Worm (Caenorhabditis elegans): ENCODE results near the gene C11E4.7.

DNA sequence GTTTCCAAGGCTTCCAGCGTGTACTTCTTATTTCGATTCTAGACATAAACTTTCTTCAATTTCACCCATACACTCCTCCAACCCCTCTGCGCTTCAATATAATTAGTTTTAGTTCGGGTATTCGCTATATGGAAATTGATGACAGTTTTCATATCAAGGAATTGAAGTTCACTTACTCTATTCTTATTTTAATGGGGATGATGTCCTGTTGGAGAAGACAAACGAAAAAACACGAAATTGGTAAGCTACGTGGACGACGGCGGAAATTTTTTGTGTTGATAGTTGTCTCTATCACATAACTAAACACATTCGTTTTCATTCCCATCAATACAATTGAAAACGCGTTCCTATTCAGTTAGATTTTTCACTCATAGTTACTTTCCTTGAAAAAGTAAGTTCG is 18.4 kb downstream of the C11E4.7 start, which contains the start of gene F34H10.5:
- TF ChIP-seq cog-1 (tag; optimal IDR thresholded peaks at IDR 0.05) (no peak), med-1 (GFP tag; optimal IDR thresholded peaks at IDR 0.05; ENCODE audit: insufficient read depth) (no peak), ztf-23 (GFP tag; IDR thresholded peaks at IDR 0.05) (no peak), klf-2 (GFP tag; conservative IDR thresholded peaks at IDR 0.05) (no peak), ztf-29 (GFP tag; IDR thresholded peaks at IDR 0.05) (no peak)
